Fruit fly (Drosophila melanogaster): ENCODE data around the gene lqf.

Gene lqf

dm6 chr3L:7529081-7530021 is 771 bp downstream of the lqf start:
- no peak for TF ChIP-seq cnc (optimal IDR thresholded peaks at IDR 0.05)
- peak; percentile 96 for TF ChIP-seq cic (GFP tag; optimal IDR thresholded peaks at IDR 0.05)
- peak; percentile 20 for TF ChIP-seq Clk (GFP tag; optimal IDR thresholded peaks at IDR 0.05)
- no peak for TF ChIP-seq CG7101 (tag; optimal IDR thresholded peaks at IDR 0.05)
- peak; percentile 19 for TF ChIP-seq Hr96 (GFP tag; optimal IDR thresholded peaks at IDR 0.05)
- TF ChIP-seq CG1620 (GFP tag; optimal IDR thresholded peaks at IDR 0.05), result no peak
- peak; percentile 83 for TF ChIP-seq CG14711 (tag; optimal IDR thresholded peaks at IDR 0.05)
- TF ChIP-seq tj (GFP tag; optimal IDR thresholded peaks at IDR 0.05), result peak; percentile 42
- TF ChIP-seq bab1 (GFP tag; optimal IDR thresholded peaks at IDR 0.05), result no peak
- TF ChIP-seq pad (GFP tag; optimal IDR thresholded peaks at IDR 0.05), result peak; percentile 60
- TF ChIP-seq Mnt (GFP tag; optimal IDR thresholded peaks at IDR 0.05), result no peak
- no peak for TF ChIP-seq CG33017 (tag; optimal IDR thresholded peaks at IDR 0.05)
- no peak for TF ChIP-seq toe (GFP tag; optimal IDR thresholded peaks at IDR 0.05)
- TF ChIP-seq Crg-1 (GFP tag; optimal IDR thresholded peaks at IDR 0.05), result no peak
- peak; percentile 20 for TF ChIP-seq CG12768 (GFP tag; optimal IDR thresholded peaks at IDR 0.05)
- TF ChIP-seq kay (GFP tag; ENCODE audit: borderline replicate concordance), result peak; percentile 99
- TF ChIP-seq CG7045 (GFP tag; optimal IDR thresholded peaks at IDR 0.05), result no peak
- no peak for TF ChIP-seq CG5204 (GFP tag; optimal IDR thresholded peaks at IDR 0.05)
- TF ChIP-seq ovo (GFP tag; optimal IDR thresholded peaks at IDR 0.05), result peak; percentile 95
- TF ChIP-seq CG11617 (GFP tag; optimal IDR thresholded peaks at IDR 0.05), result no peak

dm6 chr3L:7530461-7531338 is 2.1 kb downstream of the lqf start:
- TF ChIP-seq pad (GFP tag; optimal IDR thresholded peaks at IDR 0.05) (no peak), bab1 (GFP tag; optimal IDR thresholded peaks at IDR 0.05) (no peak), Crg-1 (GFP tag; optimal IDR thresholded peaks at IDR 0.05) (no peak), cic (GFP tag; optimal IDR thresholded peaks at IDR 0.05) (peak; percentile 41), CG7045 (GFP tag; optimal IDR thresholded peaks at IDR 0.05) (no peak), kay (GFP tag; ENCODE audit: borderline replicate concordance) (no peak), Mnt (GFP tag; optimal IDR thresholded peaks at IDR 0.05) (no peak), CG14711 (tag; optimal IDR thresholded peaks at IDR 0.05) (no peak), cnc (optimal IDR thresholded peaks at IDR 0.05) (no peak)

DNA sequence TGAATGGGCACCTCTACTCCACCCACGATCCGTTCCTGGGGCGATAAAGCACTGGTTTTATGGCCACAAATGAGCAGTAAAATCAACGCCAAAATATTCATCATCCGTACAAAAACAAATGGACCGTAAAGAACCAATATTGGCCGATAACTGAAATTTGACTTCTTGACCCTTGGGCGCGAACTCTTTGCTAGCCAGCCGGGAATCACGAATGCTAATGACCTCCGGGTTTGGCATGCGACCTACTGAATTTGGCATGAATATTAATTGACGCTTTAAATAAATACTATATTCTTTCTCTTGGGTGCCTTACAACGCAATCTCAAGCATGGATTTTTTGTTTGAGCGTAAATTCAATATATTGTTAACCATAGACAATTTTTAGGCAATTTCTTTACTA is 11.2 kb downstream of the lqf start, which contains the start of gene CG16998:
Gene CG16998 (minus strand): TSS at position 101 of the 400 bp plus-strand sequence.
- TF ChIP-seq CG1620 (GFP tag; optimal IDR thresholded peaks at IDR 0.05) (no peak), CG5204 (GFP tag; optimal IDR thresholded peaks at IDR 0.05) (no peak), kay (GFP tag; ENCODE audit: borderline replicate concordance) (no peak), Hr96 (GFP tag; optimal IDR thresholded peaks at IDR 0.05) (no peak), CG33017 (tag; optimal IDR thresholded peaks at IDR 0.05) (no peak)

DNA sequence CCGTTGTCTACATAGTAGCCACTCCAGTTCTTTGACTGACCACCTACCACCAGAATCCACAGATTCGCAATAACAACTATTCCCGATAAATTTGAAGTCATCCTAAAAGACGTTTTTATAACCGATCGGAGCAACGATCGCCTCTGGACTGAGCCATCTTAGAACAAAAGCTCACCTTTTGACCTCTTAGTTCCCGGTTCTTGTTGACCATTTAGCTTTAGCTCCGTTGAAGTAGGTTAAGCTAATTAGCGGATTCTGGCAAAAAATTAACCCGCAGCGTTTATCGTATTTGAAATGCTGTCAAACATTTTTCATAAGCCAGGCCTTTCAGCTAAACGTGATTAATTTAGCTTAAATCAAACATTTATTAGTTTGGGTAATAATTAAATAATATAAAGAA is 12.5 kb downstream of the lqf start, which contains the start of gene CG32374:
Gene CG32374 (minus strand): TSS at position 101 of the 400 bp plus-strand sequence.
- no peak for TF ChIP-seq CG5204 (GFP tag; optimal IDR thresholded peaks at IDR 0.05)
- TF ChIP-seq CG7101 (tag; optimal IDR thresholded peaks at IDR 0.05), result no peak
- no peak for TF ChIP-seq CG33017 (tag; optimal IDR thresholded peaks at IDR 0.05)
- no peak for TF ChIP-seq ovo (GFP tag; optimal IDR thresholded peaks at IDR 0.05)
- no peak for TF ChIP-seq cic (GFP tag; optimal IDR thresholded peaks at IDR 0.05)

- TF ChIP-seq CG7045 (GFP tag; optimal IDR thresholded peaks at IDR 0.05), result no peak
- no peak for TF ChIP-seq Crg-1 (GFP tag; optimal IDR thresholded peaks at IDR 0.05)
- TF ChIP-seq toe (GFP tag; optimal IDR thresholded peaks at IDR 0.05), result no peak
- no peak for TF ChIP-seq CG11617 (GFP tag; optimal IDR thresholded peaks at IDR 0.05)
- no peak for TF ChIP-seq tj (GFP tag; optimal IDR thresholded peaks at IDR 0.05)
- TF ChIP-seq pad (GFP tag; optimal IDR thresholded peaks at IDR 0.05), result no peak
These were observed 13.8 kb downstream of the lqf start, which contains the start of gene CG32376 for dm6 chr3L:7542357-7542756. TSS of gene CG32376 (minus strand) at chr3L:7542457.

- TF ChIP-seq kay (GFP tag; ENCODE audit: borderline replicate concordance) (peak; percentile 56), cic (GFP tag; optimal IDR thresholded peaks at IDR 0.05) (no peak)
These were observed 16.1 kb downstream of the lqf start for dm6 chr3L:7544639-7545183.

Data from whole organism, adult.